Fruit fly (Drosophila melanogaster) whole organism, pupa: ENCODE measurements around the gene Mrtf.

Experiments
- CG10348 ChIP-seq: fragments of 200-800 bp; sonication (Bioruptor generic); IDR thresholded peaks from 2 replicates; pipeline ENCODE4 v1.3.6; 2022; ENCODE audit warnings: missing biosample characterization, missing genetic modification characterization
- CG12605 ChIP-seq: fragments of 200-800 bp; sonication (Bioruptor generic); IDR thresholded peaks from 2 replicates; pipeline ENCODE4 v1.3.6; 2022; ENCODE audit warnings: missing biosample characterization, missing genetic modification characterization
- CG13204 ChIP-seq: fragments of 200-800 bp; sonication (Bioruptor generic); optimal IDR thresholded peaks from 2 replicates; lab custom pipeline; 2018; ENCODE audit warnings: missing biosample characterization, mild to moderate bottlenecking, missing genetic modification characterization, moderate library complexity
- CG14655 ChIP-seq: fragments of 200-800 bp; sonication (Bioruptor generic); optimal IDR thresholded peaks from 3 replicates; lab custom pipeline; 2017; ENCODE audit warnings: mild to moderate bottlenecking, missing biosample characterization, missing genetic modification reagents, missing genetic modification characterization
- CG15710 ChIP-seq: fragments of 200-800 bp; sonication (Bioruptor generic); optimal IDR thresholded peaks from 2 replicates; lab custom pipeline; 2018; ENCODE audit warnings: missing biosample characterization, mild to moderate bottlenecking, missing genetic modification characterization, moderate library complexity
- CG17806 ChIP-seq: fragments of 200-800 bp; sonication (Bioruptor generic); optimal IDR thresholded peaks from 2 replicates; lab custom pipeline; 2018; ENCODE audit warnings: missing biosample characterization, mild to moderate bottlenecking, missing genetic modification characterization, moderate library complexity
- CG32121 ChIP-seq: fragments of 200-800 bp; sonication (Bioruptor generic); IDR thresholded peaks from 2 replicates; pipeline ENCODE4 v1.3.6; 2022; ENCODE audit warnings: missing biosample characterization, missing genetic modification characterization
- CG34367 ChIP-seq: fragments of 200-800 bp; sonication (Bioruptor generic); optimal IDR thresholded peaks from 2 replicates; lab custom pipeline; 2018; ENCODE audit warnings: missing biosample characterization, mild to moderate bottlenecking, missing genetic modification characterization
- CG4496 ChIP-seq: fragments of 200-800 bp; sonication (Bioruptor generic); IDR thresholded peaks from 3 replicates; pipeline ENCODE4 v1.3.6; 2022; ENCODE audit warnings: missing biosample characterization, missing genetic modification characterization
- CG8159 ChIP-seq: fragments of 200-800 bp; sonication (Bioruptor generic); optimal IDR thresholded peaks from 3 replicates; lab custom pipeline; 2018; ENCODE audit warnings: missing biosample characterization, mild to moderate bottlenecking, missing genetic modification characterization, moderate library complexity
- CG8301 ChIP-seq: fragments of 200-800 bp; sonication (Bioruptor generic); optimal IDR thresholded peaks from 2 replicates; lab custom pipeline; 2018; ENCODE audit warnings: missing biosample characterization, mild to moderate bottlenecking, missing genetic modification characterization
- CG9948 ChIP-seq: fragments of 200-800 bp; sonication (Bioruptor generic); optimal IDR thresholded peaks from 2 replicates; lab custom pipeline; 2018; ENCODE audit warnings: missing biosample characterization, mild to moderate bottlenecking, missing genetic modification characterization, moderate library complexity
- D1 ChIP-seq: fragments of 200-800 bp; sonication (Bioruptor generic); optimal IDR thresholded peaks from 2 replicates; lab custom pipeline; 2018; ENCODE audit warnings: missing biosample characterization, mild to moderate bottlenecking, missing genetic modification characterization, moderate library complexity
- EcR ChIP-seq: fragments of 200-800 bp; sonication (Bioruptor generic); optimal IDR thresholded peaks from 3 replicates; lab custom pipeline; 2019; ENCODE audit warnings: missing biosample characterization, missing genetic modification characterization, mild to moderate bottlenecking, moderate library complexity, missing genetic modification reagents
- Ets98B ChIP-seq: fragments of 200-800 bp; sonication (Bioruptor generic); IDR thresholded peaks from 2 replicates; pipeline ENCODE4 v1.3.6; 2022; ENCODE audit warnings: missing biosample characterization, missing genetic modification characterization
- Pif1A ChIP-seq: fragments of 200-800 bp; sonication (Bioruptor generic); optimal IDR thresholded peaks from 3 replicates; lab custom pipeline; 2016; ENCODE audit warnings: missing biosample characterization, missing genetic modification characterization
- Pif1B ChIP-seq: fragments of 200-800 bp; sonication (Bioruptor generic); optimal IDR thresholded peaks from 3 replicates; lab custom pipeline; 2016; ENCODE audit warnings: missing biosample characterization, missing genetic modification characterization
- Snoo ChIP-seq: fragments of 200-800 bp; sonication (Bioruptor generic); optimal IDR thresholded peaks from 3 replicates; lab custom pipeline; 2017; ENCODE audit warnings: missing biosample characterization, mild to moderate bottlenecking, missing genetic modification characterization, inconsistent platforms
- fd96Ca ChIP-seq: fragments of 200-800 bp; sonication (Bioruptor generic); IDR thresholded peaks from 3 replicates; pipeline ENCODE4 v1.3.6; 2022; ENCODE audit warnings: missing biosample characterization, missing genetic modification characterization
- gl ChIP-seq: fragments of 200-800 bp; sonication (Bioruptor generic); optimal IDR thresholded peaks from 2 replicates; lab custom pipeline; 2018; ENCODE audit warnings: missing biosample characterization, mild to moderate bottlenecking, missing genetic modification characterization
- rn ChIP-seq: fragments of 200-800 bp; sonication (Bioruptor generic); IDR thresholded peaks from 2 replicates; pipeline ENCODE4 v1.3.6; 2022; ENCODE audit warnings: missing biosample characterization, missing genetic modification characterization

Gene Mrtf

DNA sequence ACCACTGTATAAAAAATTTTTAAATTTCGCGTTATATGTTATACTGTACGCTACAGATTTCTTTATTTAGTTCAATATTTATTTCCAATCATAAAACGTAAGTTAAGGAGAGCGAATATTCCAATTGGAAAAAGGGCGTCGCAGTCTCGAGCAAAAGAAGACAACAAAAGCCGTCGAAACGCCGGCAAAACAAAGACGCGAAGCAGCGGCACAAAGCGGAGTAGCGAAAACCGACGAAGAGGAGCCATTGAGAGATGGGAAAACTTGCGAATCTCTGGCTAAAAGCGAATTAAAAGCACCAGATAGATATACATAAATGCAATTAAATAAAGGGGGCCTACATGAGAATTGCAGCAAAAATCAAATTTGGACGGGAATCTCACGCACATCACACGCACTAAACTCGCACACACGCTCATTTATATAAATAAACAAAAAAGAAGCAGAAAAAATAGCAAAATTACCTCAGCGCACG lies 505 bp downstream of the Mrtf start:
- TF ChIP-seq Pif1A (GFP tag; lab: Kevin White, UChicago) (no peak), CG10348 (GFP tag; lab: Robert Waterston, UW) (no peak), CG4496 (0 out of 3 replicates have a peak, but pooled peaks have one; percentile 0), rn (GFP tag; lab: Robert Waterston, UW) (no peak)

DNA sequence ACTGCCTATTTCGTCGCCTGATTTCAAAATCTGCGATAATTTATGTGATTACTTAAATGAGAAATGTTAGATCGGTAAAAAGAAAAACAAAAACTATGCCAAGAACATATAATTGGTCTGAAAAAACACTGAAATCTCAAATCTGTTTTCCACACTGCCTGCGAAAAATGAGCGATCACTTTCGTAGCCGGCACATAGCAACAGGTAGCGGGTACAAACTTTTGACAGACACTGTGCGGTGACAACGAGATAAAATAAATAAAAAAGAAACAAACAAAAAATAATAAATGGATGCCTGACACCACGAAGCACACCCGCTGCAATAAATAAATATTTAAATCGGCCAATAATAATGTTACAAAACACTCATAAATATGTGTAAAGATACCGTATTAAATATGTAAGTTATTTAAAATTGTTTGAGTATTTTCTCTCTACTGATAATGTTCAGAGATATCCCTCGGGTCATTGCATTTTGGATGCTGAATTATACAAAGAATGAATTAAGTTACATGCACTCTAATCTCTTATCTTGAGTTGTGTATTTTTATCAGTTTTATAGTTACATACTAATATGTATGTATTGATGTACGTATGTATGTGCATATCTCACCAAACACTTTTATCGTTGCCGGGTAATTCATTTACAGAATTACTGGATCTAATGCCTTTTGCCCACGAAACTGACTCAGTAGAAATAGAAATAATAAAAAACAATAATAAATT lies 1.2 kb downstream of the Mrtf start:
- TF ChIP-seq CG13204 (GFP tag; lab: Kevin White, UChicago) (no peak), CG15710 (no peak), Pif1A (GFP tag; lab: Kevin White, UChicago) (peak; percentile 25), gl (tag; lab: Kevin White, UChicago) (no peak), CG8159 (tag; lab: Kevin White, UChicago) (peak; percentile 13), CG17806 (tag; lab: Kevin White, UChicago) (peak; percentile 0), CG9948 (tag; lab: Kevin White, UChicago) (no peak), Ets98B (GFP tag; lab: Robert Waterston, UW) (peak; percentile 45), CG8301 (tag; lab: Kevin White, UChicago) (no peak), CG4496 (peak; percentile 63; the same call in 1 of the 3 replicates), Pif1B (peak; percentile 7), D1 (tag; lab: Kevin White, UChicago) (peak; percentile 13), CG14655 (GFP tag; lab: Kevin White, UChicago) (no peak)

DNA sequence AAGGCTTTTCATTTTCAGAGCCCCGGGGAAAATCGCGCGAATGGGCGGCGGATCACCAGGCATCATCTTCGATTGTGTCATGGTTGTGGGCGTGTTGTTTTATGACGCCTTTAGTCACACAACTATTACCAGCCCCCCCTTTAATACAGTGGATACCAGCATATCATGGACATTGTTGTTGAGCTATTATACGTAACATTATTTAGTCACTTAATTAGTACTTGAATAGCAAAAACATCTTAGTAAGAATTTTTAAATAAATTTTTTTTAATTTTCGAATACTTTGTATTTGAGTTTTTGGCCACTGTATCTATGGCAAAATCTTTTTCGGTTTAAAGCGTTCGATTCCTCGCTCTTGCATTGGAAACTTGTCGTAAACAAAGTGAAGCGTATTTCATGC lies 2.6 kb downstream of the Mrtf start:
- TF ChIP-seq Snoo (tag; lab: Kevin White, UChicago) (no peak), gl (tag; lab: Kevin White, UChicago) (no peak), CG32121 (GFP tag; lab: Robert Waterston, UW) (peak; percentile 40; the same call in 1 of the 2 replicates), Pif1A (GFP tag; lab: Kevin White, UChicago) (no peak), CG4496 (peak; percentile 52; the same call in 1 of the 3 replicates), CG15710 (no peak), D1 (tag; lab: Kevin White, UChicago) (no peak), Pif1B (no peak), fd96Ca (GFP tag; lab: Robert Waterston, UW) (no peak), CG13204 (GFP tag; lab: Kevin White, UChicago) (no peak)
- TF ChIP-seq, all 21 proteins: peak for 2

DNA sequence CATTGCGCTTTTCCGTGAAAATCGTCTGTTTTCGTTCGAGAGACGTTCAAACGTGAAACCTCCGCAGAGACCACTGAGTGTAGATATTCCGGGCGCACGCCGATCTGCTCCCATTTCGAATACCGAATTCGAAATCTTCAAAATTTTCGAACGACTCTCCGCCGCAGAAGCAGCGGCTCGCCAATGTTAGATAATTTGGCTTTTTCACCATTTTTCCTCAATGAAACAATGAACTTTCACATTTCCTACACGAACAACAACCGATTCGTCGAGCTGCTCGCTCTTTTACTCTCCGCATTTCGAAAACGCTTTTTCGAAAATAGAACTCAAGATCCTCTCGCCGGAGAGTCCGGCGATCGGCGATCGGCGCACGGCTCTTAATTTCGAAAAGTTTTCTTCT lies 4.2 kb downstream of the Mrtf start:
- no peak for TF ChIP-seq CG8159 (tag; lab: Kevin White, UChicago)
- no peak for TF ChIP-seq CG10348 (GFP tag; lab: Robert Waterston, UW)
- TF ChIP-seq rn (GFP tag; lab: Robert Waterston, UW): no peak
- no peak for TF ChIP-seq Pif1B
- TF ChIP-seq CG4496: no peak
- TF ChIP-seq CG15710: no peak
- no peak for TF ChIP-seq CG12605
- no peak for TF ChIP-seq CG17806 (tag; lab: Kevin White, UChicago)
- no peak for TF ChIP-seq Ets98B (GFP tag; lab: Robert Waterston, UW)
- no peak for TF ChIP-seq CG32121 (GFP tag; lab: Robert Waterston, UW)
- TF ChIP-seq gl (tag; lab: Kevin White, UChicago): no peak
- no peak for TF ChIP-seq EcR
- TF ChIP-seq CG9948 (tag; lab: Kevin White, UChicago): no peak
- TF ChIP-seq CG14655 (GFP tag; lab: Kevin White, UChicago): no peak
- no peak for TF ChIP-seq Snoo (tag; lab: Kevin White, UChicago)
- no peak for TF ChIP-seq CG8301 (tag; lab: Kevin White, UChicago)
- TF ChIP-seq, all 21 proteins: peak for 0

DNA sequence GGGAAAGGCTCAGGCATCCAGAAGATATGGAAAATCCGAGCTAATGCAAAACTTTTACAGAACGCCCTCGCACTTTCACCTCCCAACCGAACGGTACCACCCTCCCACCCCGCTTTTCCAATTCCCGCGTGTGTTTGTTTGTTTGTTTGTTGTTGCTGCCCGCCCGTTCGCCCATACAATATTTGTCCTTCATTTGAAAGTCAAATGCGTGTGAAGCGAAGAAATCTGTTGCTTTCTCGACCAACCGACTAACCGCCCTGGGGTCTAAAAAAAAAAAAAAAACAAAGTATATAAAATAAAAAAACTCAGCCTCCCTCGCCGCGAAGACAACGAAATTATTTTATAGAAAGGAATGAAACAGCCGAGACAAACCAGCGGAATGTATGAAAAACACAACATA lies 18.0 kb downstream of the Mrtf start:
- TF ChIP-seq EcR (no peak), CG32121 (GFP tag; lab: Robert Waterston, UW) (no peak), gl (tag; lab: Kevin White, UChicago) (no peak), CG8159 (tag; lab: Kevin White, UChicago) (no peak), CG17806 (tag; lab: Kevin White, UChicago) (no peak), CG15710 (no peak), CG8301 (tag; lab: Kevin White, UChicago) (no peak)
- TF ChIP-seq, all 21 proteins: peak for 0

DNA sequence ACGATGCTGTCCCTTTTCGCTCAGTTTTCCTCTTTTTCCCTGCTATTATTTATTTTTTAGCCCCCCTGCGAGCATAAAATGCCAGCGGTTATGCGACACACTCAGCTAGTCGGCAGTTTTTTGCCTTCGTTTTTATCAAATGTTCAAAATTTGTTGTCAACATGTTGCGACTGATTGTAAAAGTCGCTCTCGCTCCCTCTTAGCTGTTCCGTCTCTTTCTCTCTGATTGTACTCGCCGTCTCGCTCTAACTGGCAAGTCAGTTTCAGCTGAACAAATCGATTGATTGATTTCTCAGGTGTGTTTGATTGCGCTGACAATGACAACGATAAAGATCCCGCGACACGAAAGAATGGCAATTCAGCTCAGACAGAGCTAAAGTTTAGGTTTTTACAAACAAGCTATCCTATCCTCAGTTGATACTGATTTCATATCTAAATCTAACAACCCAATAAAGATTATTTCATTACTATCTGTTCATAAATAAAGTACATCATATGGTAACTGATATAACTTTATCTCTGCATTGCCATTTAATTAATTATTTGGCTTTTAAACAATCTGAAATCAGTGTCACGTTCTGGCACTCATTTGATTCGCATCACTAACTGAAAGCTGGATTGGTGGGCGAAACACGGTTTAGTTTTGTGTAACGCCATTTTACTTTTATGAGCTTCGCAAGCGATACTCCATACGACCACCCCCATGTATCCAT lies 20.5 kb downstream of the Mrtf start:
- TF ChIP-seq CG4496: no peak
- TF ChIP-seq Ets98B (GFP tag; lab: Robert Waterston, UW): no peak
- TF ChIP-seq D1 (tag; lab: Kevin White, UChicago): no peak
- TF ChIP-seq CG15710: no peak
- no peak for TF ChIP-seq Pif1A (GFP tag; lab: Kevin White, UChicago)
- no peak for TF ChIP-seq CG10348 (GFP tag; lab: Robert Waterston, UW)
- TF ChIP-seq CG13204 (GFP tag; lab: Kevin White, UChicago): no peak
- TF ChIP-seq CG34367 (tag; lab: Kevin White, UChicago): no peak
